Fruit fly (Drosophila melanogaster) whole organism, larva: Measurements from ENCODE around the gene CG43317.

ENCODE experiments used
- noc ChIP-seq: fragments of 200-800 bp; sonication (Bioruptor generic); optimal IDR thresholded peaks from 3 replicates; lab custom pipeline; 2019; ENCODE audit warnings: missing biosample characterization, mild to moderate bottlenecking, missing genetic modification characterization, moderate library complexity

CG43317 gene

dm6 chr3R:15810369-15810768 is 23.9 kb downstream of the CG43317 start:
- TF ChIP-seq noc (tag; lab: Kevin White, UChicago), result no peak

- TF ChIP-seq noc (tag; lab: Kevin White, UChicago), result no peak
Observed at dm6 chr3R:15807877-15808381, 26.3 kb downstream of the CG43317 start.

dm6 chr3R:15807306-15807705 is 26.9 kb downstream of the CG43317 start:
- TF ChIP-seq noc (tag; lab: Kevin White, UChicago), result no peak

dm6 chr3R:15806341-15806740 is 27.9 kb downstream of the CG43317 start:
- TF ChIP-seq noc (tag; lab: Kevin White, UChicago), result no peak

- TF ChIP-seq noc (tag; lab: Kevin White, UChicago), result no peak
Observed at dm6 chr3R:15804678-15805077, 29.5 kb downstream of the CG43317 start.

dm6 chr3R:15803502-15804461 is 30.4 kb downstream of the CG43317 start, which contains the start of gene alpha-Man-IIb:
Gene alpha-Man-IIb, plus strand, starts transcription at chr3R:15804248.
- TF ChIP-seq noc (tag; lab: Kevin White, UChicago), result no peak

dm6 chr3R:15802006-15802405 is 32.2 kb downstream of the CG43317 start, which contains the start of gene CG9593:
Gene CG9593, plus strand, starts transcription at chr3R:15802275.
- no peak for TF ChIP-seq noc (tag; lab: Kevin White, UChicago)

dm6 chr3R:15794258-15794727 is 39.9 kb downstream of the CG43317 start:
- no peak for TF ChIP-seq noc (tag; lab: Kevin White, UChicago)

- peak; percentile 33 for TF ChIP-seq noc (tag; lab: Kevin White, UChicago)
Observed at dm6 chr3R:15793372-15793802, 40.8 kb downstream of the CG43317 start, which contains the start of gene nsl1. Gene nsl1, plus strand, starts transcription at chr3R:15793782.

dm6 chr3R:15792427-15792826 is 41.8 kb downstream of the CG43317 start, which contains the start of gene Acyp2:
Gene Acyp2, plus strand, starts transcription at chr3R:15792688.
- TF ChIP-seq noc (tag; lab: Kevin White, UChicago), result no peak

- TF ChIP-seq noc (tag; lab: Kevin White, UChicago), result no peak
Observed at dm6 chr3R:15788221-15788620, 46.0 kb downstream of the CG43317 start, which contains the start of gene Uros2. Gene Uros2, plus strand, starts transcription at chr3R:15788521.

dm6 chr3R:15786538-15786937 is 47.7 kb downstream of the CG43317 start, which contains the start of gene CG9590:
Gene CG9590, plus strand, starts transcription at chr3R:15786703.
- TF ChIP-seq noc (tag; lab: Kevin White, UChicago), result no peak

- TF ChIP-seq noc (tag; lab: Kevin White, UChicago), result no peak
Observed at dm6 chr3R:15784298-15784697, 49.9 kb downstream of the CG43317 start.
